Fruit fly (Drosophila melanogaster): ENCODE results near the gene ppk13.
A peak's percentile ranks its signal among the peaks of the same experiment; 100 is the strongest.

Gene ppk13

DNA sequence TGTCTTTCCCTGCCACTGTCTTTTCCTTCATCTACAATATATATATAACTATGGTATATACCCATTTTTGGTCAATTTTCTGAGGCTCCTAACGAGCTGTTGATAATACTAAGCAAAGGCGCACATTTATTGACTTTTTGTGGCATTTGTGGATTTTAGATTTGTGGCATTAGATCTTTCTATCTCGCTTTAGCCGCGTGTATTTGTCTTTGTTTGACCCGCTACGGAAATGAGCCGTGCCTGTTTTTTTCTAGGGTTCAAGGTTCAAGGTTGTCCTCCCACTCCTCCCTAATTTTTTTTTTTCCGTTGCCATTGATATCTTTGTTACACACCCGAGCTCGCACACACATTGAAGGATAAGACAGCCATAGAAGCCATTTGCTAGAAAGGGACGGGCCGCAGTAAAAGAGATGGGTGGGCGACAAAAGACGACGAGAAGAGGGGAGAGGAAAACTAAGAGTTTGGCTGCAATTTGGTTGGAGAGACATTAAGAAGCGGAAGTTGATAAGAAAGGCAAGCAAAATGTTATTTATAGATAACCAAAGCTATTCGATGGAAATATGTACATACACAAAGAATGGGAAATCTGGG lies 48.9 kb downstream of the ppk13 start:
- TF ChIP-seq fd96Ca (GFP tag; IDR thresholded peaks at IDR 0.05), result no peak
- no peak for TF ChIP-seq CG15710 (tag; optimal IDR thresholded peaks at IDR 0.05)
- TF ChIP-seq CG17806 (tag; optimal IDR thresholded peaks at IDR 0.05), result no peak

DNA sequence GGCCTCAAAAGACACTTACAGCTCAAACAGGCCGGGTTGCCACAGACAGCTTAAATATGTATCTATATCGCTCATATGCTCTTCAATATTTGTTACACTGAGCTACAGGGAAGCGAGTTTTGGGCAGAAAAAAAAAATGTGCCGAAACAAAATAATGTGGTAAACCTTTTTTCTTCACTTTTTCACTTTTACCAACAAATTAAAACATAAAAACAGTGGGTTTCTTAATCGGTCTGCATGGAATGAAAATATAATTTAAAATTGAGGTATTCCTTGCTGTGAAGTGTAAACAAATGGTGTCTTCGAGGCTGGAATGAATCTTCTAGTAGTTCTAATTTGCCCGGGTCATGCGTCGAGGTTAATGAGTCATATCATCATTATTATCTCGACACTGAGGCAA lies 49.8 kb downstream of the ppk13 start:
- TF ChIP-seq CG14655 (GFP tag; optimal IDR thresholded peaks at IDR 0.05), result peak; percentile 33
- no peak for TF ChIP-seq CG13204 (GFP tag; optimal IDR thresholded peaks at IDR 0.05)
- TF ChIP-seq CG9948 (tag; optimal IDR thresholded peaks at IDR 0.05), result peak; percentile 19
- peak; percentile 3 for TF ChIP-seq CG8159 (tag; optimal IDR thresholded peaks at IDR 0.05)
- peak; percentile 32 for TF ChIP-seq CG17806 (tag; optimal IDR thresholded peaks at IDR 0.05)
- TF ChIP-seq CG8301 (tag; optimal IDR thresholded peaks at IDR 0.05), result peak; percentile 18
- no peak for TF ChIP-seq CG4496 (GFP tag; IDR thresholded peaks at IDR 0.05)
- TF ChIP-seq rn (GFP tag; IDR thresholded peaks at IDR 0.05), result no peak

DNA sequence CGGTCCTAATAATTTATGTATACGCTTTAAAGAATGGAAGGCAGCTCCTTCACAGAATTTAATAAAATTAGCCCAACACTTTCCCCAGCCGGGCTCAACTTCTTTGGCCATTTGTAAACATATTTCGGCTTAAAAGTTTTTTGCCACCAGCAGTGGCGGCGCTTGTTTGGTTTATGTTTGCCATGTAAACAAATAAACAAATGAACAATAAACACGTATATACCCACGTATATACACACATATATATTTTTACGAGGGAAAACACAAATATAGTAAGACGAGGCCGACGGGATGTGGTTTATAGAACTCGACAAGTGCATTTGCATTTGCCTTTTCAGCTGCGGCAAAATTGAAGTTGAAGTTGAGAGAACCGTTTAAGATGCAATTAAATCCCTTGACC lies 50.8 kb downstream of the ppk13 start:
- no peak for TF ChIP-seq D1 (tag; optimal IDR thresholded peaks at IDR 0.05)
- no peak for TF ChIP-seq CG17806 (tag; optimal IDR thresholded peaks at IDR 0.05)
- no peak for TF ChIP-seq CG12605 (GFP tag; IDR thresholded peaks at IDR 0.05)
- TF ChIP-seq CG15710 (tag; optimal IDR thresholded peaks at IDR 0.05), result no peak
- no peak for TF ChIP-seq CG4496 (GFP tag; IDR thresholded peaks at IDR 0.05)
- no peak for TF ChIP-seq Snoo (tag; optimal IDR thresholded peaks at IDR 0.05)
- TF ChIP-seq Ets98B (GFP tag; IDR thresholded peaks at IDR 0.05), result no peak
- TF ChIP-seq Pif1A (GFP tag; optimal IDR thresholded peaks at IDR 0.05), result no peak
- no peak for TF ChIP-seq EcR (GFP tag; optimal IDR thresholded peaks at IDR 0.05)
- TF ChIP-seq fd96Ca (GFP tag; IDR thresholded peaks at IDR 0.05), result no peak
- TF ChIP-seq CG34367 (tag; optimal IDR thresholded peaks at IDR 0.05), result no peak
- TF ChIP-seq CG9948 (tag; optimal IDR thresholded peaks at IDR 0.05), result no peak
- no peak for TF ChIP-seq CG8301 (tag; optimal IDR thresholded peaks at IDR 0.05)
- TF ChIP-seq rn (GFP tag; IDR thresholded peaks at IDR 0.05), result no peak
- TF ChIP-seq Pif1B (GFP tag; optimal IDR thresholded peaks at IDR 0.05), result no peak
- no peak for TF ChIP-seq gl (tag; optimal IDR thresholded peaks at IDR 0.05)
- TF ChIP-seq CG13204 (GFP tag; optimal IDR thresholded peaks at IDR 0.05), result no peak
- TF ChIP-seq CG32121 (GFP tag; IDR thresholded peaks at IDR 0.05), result no peak

All from whole organism, pupa.